Worm (Caenorhabditis elegans) whole organism, L1 larva: ENCODE measurements around the gene htp-2.

ENCODE experiments used
- ama-1 ChIP-seq: fragments of 150-350 bp; optimal IDR thresholded peaks from 2 replicates; lab custom pipeline; 2014
- blmp-1 ChIP-seq: fragments of 150-350 bp; optimal IDR thresholded peaks from 2 replicates; lab custom pipeline; 2014; ENCODE audit warnings: missing biosample characterization, missing genetic modification characterization
- fos-1 ChIP-seq: fragments of 150-350 bp; optimal IDR thresholded peaks from 2 replicates; lab custom pipeline; 2014; ENCODE audit warnings: missing biosample characterization, missing genetic modification characterization
- hpl-2 ChIP-seq: fragments of 150-350 bp; optimal IDR thresholded peaks from 2 replicates; lab custom pipeline; 2014; ENCODE audit warnings: missing biosample characterization, missing genetic modification reagents, missing genetic modification characterization

ce11 chrIV:6388550-6388949 is 30.8 kb upstream of the htp-2 start:
- no peak for TF ChIP-seq fos-1
- TF ChIP-seq hpl-2 (GFP tag; lab: Kevin White, UChicago), result no peak
- no peak for TF ChIP-seq ama-1
- TF ChIP-seq blmp-1, result no peak
